Fruit fly (Drosophila melanogaster) whole organism, wandering third instar larva: ENCODE measurements around the gene CG13032.

Experiments used
- CrebA ChIP-seq: fragments of 200-800 bp; sonication (Bioruptor generic); optimal IDR thresholded peaks from 2 replicates; lab custom pipeline; 2016; ENCODE audit warnings: missing biosample characterization, mild to moderate bottlenecking, missing genetic modification characterization, borderline replicate concordance
- Dfd ChIP-seq: fragments of >200 bp; optimal IDR thresholded peaks from 2 replicates; lab custom pipeline; 2017; ENCODE audit warnings: missing biosample characterization, missing genetic modification characterization
- Dif ChIP-seq: fragments of 200-275, 200-300 bp; sonication (Bioruptor generic); optimal IDR thresholded peaks from 2 replicates; lab custom pipeline; 2018; ENCODE audit warnings: missing biosample characterization, missing genetic modification characterization; ENCODE audit not compliant: partially characterized antibody
- GATAd ChIP-seq: sonication (Bioruptor generic); optimal IDR thresholded peaks from 2 replicates; lab custom pipeline; 2016; ENCODE audit warnings: missing biosample characterization, missing genetic modification characterization
- Jra ChIP-seq: sonication (Bioruptor generic); optimal IDR thresholded peaks from 2 replicates; lab custom pipeline; 2016; ENCODE audit warnings: missing biosample characterization, missing genetic modification characterization
- OdsH ChIP-seq: fragments of 200-800 bp; sonication (Bioruptor generic); optimal IDR thresholded peaks from 2 replicates; lab custom pipeline; 2016; ENCODE audit warnings: missing biosample characterization, mild to moderate bottlenecking, missing genetic modification characterization
- pan ChIP-seq: fragments of >200 bp; optimal IDR thresholded peaks from 2 replicates; lab custom pipeline; 2017
- psq ChIP-seq: fragments of 200-800 bp; sonication (Bioruptor generic); optimal IDR thresholded peaks from 3 replicates; lab custom pipeline; 2017; ENCODE audit warnings: missing biosample characterization, mild to moderate bottlenecking, missing genetic modification characterization, moderate library complexity
- rgr ChIP-seq: fragments of 200-800 bp; sonication (Bioruptor generic); optimal IDR thresholded peaks from 3 replicates; lab custom pipeline; 2016; ENCODE audit warnings: missing biosample characterization, mild to moderate bottlenecking, missing genetic modification characterization
- usp ChIP-seq: fragments of >200 bp; optimal IDR thresholded peaks from 2 replicates; lab custom pipeline; 2017; ENCODE audit warnings: missing biosample characterization, missing genetic modification characterization

dm6 chr3L:16651127-16651526, 22.6 kb upstream of the CG13032 start:
- TF ChIP-seq rgr (GFP tag; lab: Kevin White, UChicago): no peak
- no peak for TF ChIP-seq usp (GFP tag; lab: Kevin White, UChicago)
- TF ChIP-seq Jra (GFP tag; lab: Kevin White, UChicago): no peak
- TF ChIP-seq psq (GFP tag; lab: Kevin White, UChicago): no peak
- TF ChIP-seq GATAd (GFP tag; lab: Kevin White, UChicago): no peak
- no peak for TF ChIP-seq CrebA
- TF ChIP-seq Dif (GFP tag; lab: Kevin White, UChicago): peak; percentile 5
- no peak for TF ChIP-seq OdsH (GFP tag; lab: Kevin White, UChicago)
- TF ChIP-seq Dfd: no peak
- no peak for TF ChIP-seq pan (lab: Kevin White, UChicago)
